Fruit fly (Drosophila melanogaster) whole organism, wandering third instar larva: ENCODE results near the gene dlg1.

ENCODE experiments used
- Hr78 ChIP-seq: fragments of >200 bp; optimal IDR thresholded peaks from 2 replicates; lab custom pipeline; 2017; ENCODE audit warnings: missing biosample characterization, missing genetic modification characterization
- dl ChIP-seq, 2 experiments: fragments of 175-275, 200-275 bp in 1 of 2; fragments of 200-275 bp in 1 of 2; sonication (Bioruptor generic); optimal IDR thresholded peaks; lab custom pipeline; 2018; ENCODE audit warnings: mild to moderate bottlenecking in 2 of 2, missing biosample characterization in 2 of 2, missing genetic modification characterization in 2 of 2, moderate library complexity in 2 of 2; ENCODE audit not compliant: partially characterized antibody in 2 of 2, insufficient read depth in 1 of 2
- fru ChIP-seq: fragments of 200-800 bp; sonication (Bioruptor generic); optimal IDR thresholded peaks from 3 replicates; lab custom pipeline; 2016; ENCODE audit warnings: missing biosample characterization, mild to moderate bottlenecking, missing genetic modification characterization
- pan ChIP-seq: fragments of >200 bp; optimal IDR thresholded peaks from 2 replicates; lab custom pipeline; 2017
- psq ChIP-seq: fragments of 200-800 bp; sonication (Bioruptor generic); optimal IDR thresholded peaks from 3 replicates; lab custom pipeline; 2017; ENCODE audit warnings: missing biosample characterization, mild to moderate bottlenecking, missing genetic modification characterization, moderate library complexity
- sage ChIP-seq: fragments of 200-800 bp; sonication (Bioruptor generic); optimal IDR thresholded peaks from 2 replicates; lab custom pipeline; 2016; ENCODE audit warnings: missing biosample characterization, mild to moderate bottlenecking, missing genetic modification characterization

DNA sequence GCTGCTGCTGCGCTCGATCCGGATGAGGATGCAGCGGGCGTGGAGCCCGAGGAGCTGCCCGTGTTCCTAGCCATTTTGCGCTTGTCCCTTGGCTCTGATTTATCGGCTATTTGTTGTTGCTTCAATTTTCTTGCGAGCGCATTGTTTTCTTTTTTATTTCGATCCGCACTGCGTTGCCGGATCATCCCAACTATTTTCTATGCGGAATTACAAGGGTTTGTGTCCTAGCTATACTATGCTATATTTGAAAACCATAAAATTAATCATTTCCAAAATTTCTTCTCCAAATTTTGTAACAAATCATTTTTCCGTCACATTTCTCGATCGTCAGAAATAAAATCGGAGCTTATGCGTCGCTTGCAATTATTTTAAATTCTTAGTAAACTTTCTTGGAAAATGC is 21.7 kb upstream of the dlg1 start, which contains the start of the genes GCS1 and CG11756:
- TF ChIP-seq pan (lab: Kevin White, UChicago), result no peak
- peak; percentile 2 for TF ChIP-seq psq
- no peak for TF ChIP-seq sage (GFP tag; lab: Kevin White, UChicago)
- TF ChIP-seq dl (GFP tag; optimal IDR thresholded peaks at IDR 0.05; lab: Kevin White, UChicago; ENCODE audit: insufficient read depth in 1 of 2, partially characterized antibody in 2 of 2), result no peak
- TF ChIP-seq Hr78 (GFP tag; lab: Kevin White, UChicago), result no peak
- no peak for TF ChIP-seq fru
